Worm (Caenorhabditis elegans) whole organism, young adult: ENCODE results near the gene F13D12.5.

Experiments used
- ets-4 ChIP-seq: fragments of 200-800 bp; sonication (Bioruptor generic); optimal IDR thresholded peaks from 2 replicates; lab custom pipeline; 2018; ENCODE audit warnings: mild to moderate bottlenecking, missing genetic modification characterization, missing compliant biosample characterization
- madf-6 ChIP-seq: fragments of 200-800 bp; sonication (Bioruptor generic); IDR thresholded peaks from 2 replicates; pipeline ENCODE4 v1.3.6; 2022; ENCODE audit warnings: missing genetic modification reagents, missing genetic modification characterization, missing compliant biosample characterization
- sptf-2 ChIP-seq: fragments of 200-800 bp; sonication (Bioruptor generic); optimal IDR thresholded peaks from 2 replicates; lab custom pipeline; 2018; ENCODE audit warnings: mild to moderate bottlenecking, missing genetic modification characterization, missing compliant biosample characterization
- unc-62 ChIP-seq: fragments of 150-350 bp; optimal IDR thresholded peaks from 2 replicates; lab custom pipeline; 2014; ENCODE audit warnings: missing biosample characterization, missing genetic modification reagents, missing genetic modification characterization
- ztf-22 ChIP-seq: fragments of 200-800 bp; sonication (Bioruptor generic); optimal IDR thresholded peaks from 2 replicates; lab custom pipeline; 2018; ENCODE audit warnings: mild to moderate bottlenecking, missing genetic modification characterization, moderate library complexity, missing compliant biosample characterization

DNA sequence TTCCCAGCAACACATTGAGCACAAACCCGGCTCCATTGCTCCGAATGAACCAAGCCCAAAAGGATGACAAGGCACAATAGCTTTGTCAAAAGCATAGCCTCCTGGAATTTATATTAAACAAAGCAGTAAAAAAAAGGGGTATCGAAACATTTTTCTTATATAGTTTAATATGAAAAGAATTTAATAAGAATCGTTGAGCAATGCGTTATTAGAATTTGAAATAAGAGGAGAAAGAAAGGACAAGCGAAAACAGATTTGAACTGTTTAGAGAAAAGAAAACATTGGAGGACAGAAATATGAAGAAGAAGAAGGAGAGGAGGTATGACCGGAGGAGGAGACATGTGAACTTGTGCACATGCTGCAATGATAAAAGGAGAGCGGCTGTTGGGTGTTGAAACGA, 41.4 kb upstream of the F13D12.5 start, which contains the start of gene C47D12.5:
- no peak for TF ChIP-seq unc-62 (GFP tag; lab: Kevin White, UChicago)
- TF ChIP-seq ztf-22 = no peak
- TF ChIP-seq sptf-2 (GFP tag; lab: Kevin White, UChicago) = no peak
- no peak for TF ChIP-seq madf-6 (GFP tag; lab: Robert Waterston, UW)
- no peak for TF ChIP-seq ets-4
